Worm (Caenorhabditis elegans) whole organism, L2 larva: ENCODE results near the gene cyp-35B2.

Experiments
- alr-1 ChIP-seq: fragments of 150-350 bp; optimal IDR thresholded peaks from 2 replicates; lab custom pipeline; 2014; ENCODE audit warnings: missing biosample characterization, missing genetic modification characterization
- ama-1 ChIP-seq: fragments of 150-350 bp; optimal IDR thresholded peaks from 2 replicates; lab custom pipeline; 2018; ENCODE audit warnings: inconsistent platforms
- elt-1 ChIP-seq: fragments of 150-350 bp; optimal IDR thresholded peaks from 2 replicates; lab custom pipeline; 2014; ENCODE audit warnings: missing biosample characterization, missing genetic modification characterization
- elt-3 ChIP-seq: sonication (generic microtip); optimal IDR thresholded peaks from 2 replicates; lab custom pipeline; 2017; ENCODE audit warnings: missing biosample characterization, missing genetic modification characterization
- nhr-77 ChIP-seq: fragments of 150-350 bp; optimal IDR thresholded peaks from 2 replicates; lab custom pipeline; 2014; ENCODE audit warnings: missing biosample characterization, missing genetic modification characterization

DNA sequence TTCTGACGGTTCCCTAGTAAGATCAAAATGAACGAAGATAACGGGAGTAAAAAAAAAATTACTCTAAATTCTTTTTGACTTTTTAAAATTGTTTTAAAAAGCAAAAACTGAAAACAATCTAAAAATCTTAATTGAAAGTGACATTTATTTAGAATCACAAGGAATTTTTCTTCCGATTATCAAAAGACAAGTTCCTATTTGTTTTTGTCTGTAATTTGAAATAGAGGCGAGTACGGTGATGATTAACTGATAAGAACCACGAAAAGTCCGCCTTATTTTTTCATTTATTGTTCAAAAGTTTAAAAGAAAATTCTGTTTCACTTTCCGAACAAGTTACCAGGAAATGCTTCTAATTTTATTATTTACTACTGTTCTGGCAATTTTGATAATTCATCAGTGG is 7.8 kb downstream of the cyp-35B2 start, which contains the start of gene dach-1:
- TF ChIP-seq alr-1 (tag; lab: Kevin White, UChicago) (no peak), elt-1 (tag; lab: Kevin White, UChicago) (no peak), elt-3 (tag; lab: Kevin White, UChicago) (no peak), ama-1 (no peak), nhr-77 (tag; lab: Kevin White, UChicago) (no peak)
